Worm (Caenorhabditis elegans) whole organism, dauer: ENCODE results near the gene sel-2.

Experiments used
- unc-62 ChIP-seq: sonication (generic microtip); optimal IDR thresholded peaks from 2 replicates; lab custom pipeline; 2017; ENCODE audit warnings: missing biosample characterization, missing genetic modification reagents, missing genetic modification characterization

sel-2 gene

ce11 chrIII:4626148-4626922, 14.2 kb upstream of the sel-2 start:
- no peak for TF ChIP-seq unc-62

DNA sequence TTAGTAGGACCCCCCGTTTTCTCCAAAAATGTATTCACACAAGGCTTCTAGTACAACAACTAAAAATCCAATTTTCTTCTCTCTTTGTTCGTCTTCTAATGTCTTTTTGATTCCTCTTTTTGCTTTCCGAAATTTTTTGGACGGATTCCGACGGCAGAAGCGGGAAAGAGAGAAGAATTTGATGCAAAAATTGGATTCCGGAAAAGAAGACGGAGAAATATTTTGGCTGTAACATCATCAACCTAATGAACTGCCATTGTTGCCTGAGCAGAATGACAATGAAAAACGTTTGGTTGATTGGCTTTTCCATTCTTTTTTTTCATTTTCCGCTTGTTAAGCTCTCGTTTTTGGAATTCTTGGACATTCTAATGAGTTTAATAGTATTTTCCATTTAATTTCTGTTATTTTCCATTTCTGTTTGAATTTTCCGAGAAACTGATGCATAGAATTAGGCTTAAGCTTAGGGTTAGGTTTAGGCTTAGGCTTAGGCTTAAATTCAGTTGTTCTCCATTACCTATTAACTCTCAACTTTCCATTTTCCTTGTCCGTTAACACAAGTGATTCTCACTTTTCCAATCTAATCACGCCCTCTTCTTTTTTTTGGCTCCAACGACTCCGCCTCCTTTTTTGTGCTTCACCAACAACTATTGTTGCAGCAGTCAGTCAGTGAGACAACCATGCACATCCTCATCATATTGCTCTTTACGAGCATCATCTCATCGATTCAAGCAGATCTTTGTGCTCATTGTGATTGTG, 10.4 kb upstream of the sel-2 start, which contains the start of gene lron-5:
Gene lron-5, plus strand, starts transcription at position 655 of the 756 bp plus-strand sequence.
- TF ChIP-seq unc-62: no peak

DNA sequence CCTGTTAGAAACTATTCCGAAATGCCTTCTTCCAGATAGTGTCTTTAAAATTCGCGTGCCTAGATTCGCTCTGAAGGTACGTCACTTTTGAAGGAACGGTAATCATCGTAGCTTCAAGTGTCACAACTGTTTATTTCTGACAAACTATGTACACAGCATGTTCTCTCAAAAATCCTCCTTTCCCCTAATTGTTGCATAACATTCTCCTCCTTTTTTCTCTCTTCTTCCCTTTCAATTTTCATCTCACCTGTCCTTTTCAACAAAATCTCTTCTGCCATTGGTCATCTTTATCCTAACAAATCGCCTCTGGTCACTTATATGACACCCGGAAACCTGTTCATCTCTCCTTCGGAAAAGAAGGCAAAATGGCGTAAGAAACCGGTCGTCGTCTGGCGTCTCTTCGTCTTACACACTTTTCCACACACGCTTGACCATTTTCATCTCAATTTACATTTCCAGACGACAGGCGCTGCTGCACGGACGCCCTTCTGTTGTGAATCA, 3.9 kb upstream of the sel-2 start, which contains the start of gene lips-3:
Gene lips-3, plus strand, starts transcription at position 458 of the 501 bp plus-strand sequence.
- TF ChIP-seq unc-62: no peak

DNA sequence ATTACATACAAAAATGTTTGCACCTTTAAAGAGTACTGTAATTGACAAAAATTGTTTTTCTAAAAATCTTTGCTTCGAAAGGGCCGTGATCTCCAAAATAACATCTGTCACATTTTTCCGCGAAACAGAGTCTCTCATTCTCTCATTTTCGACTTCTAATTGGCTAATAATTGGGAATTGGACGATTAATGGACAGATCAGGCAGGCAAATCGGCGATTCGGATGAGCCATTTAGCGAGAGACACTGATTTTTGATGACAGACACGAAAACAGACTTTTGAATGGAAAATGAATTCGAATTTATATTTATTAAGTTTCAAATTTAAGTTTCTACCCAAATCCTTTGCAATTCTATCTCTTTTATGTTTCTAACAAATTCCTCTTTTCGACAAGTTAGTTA, 8.3 kb downstream of the sel-2 start:
- no peak for TF ChIP-seq unc-62

- no peak for TF ChIP-seq unc-62
Observed at ce11 chrIII:4601286-4601685, 10.9 kb downstream of the sel-2 start.

DNA sequence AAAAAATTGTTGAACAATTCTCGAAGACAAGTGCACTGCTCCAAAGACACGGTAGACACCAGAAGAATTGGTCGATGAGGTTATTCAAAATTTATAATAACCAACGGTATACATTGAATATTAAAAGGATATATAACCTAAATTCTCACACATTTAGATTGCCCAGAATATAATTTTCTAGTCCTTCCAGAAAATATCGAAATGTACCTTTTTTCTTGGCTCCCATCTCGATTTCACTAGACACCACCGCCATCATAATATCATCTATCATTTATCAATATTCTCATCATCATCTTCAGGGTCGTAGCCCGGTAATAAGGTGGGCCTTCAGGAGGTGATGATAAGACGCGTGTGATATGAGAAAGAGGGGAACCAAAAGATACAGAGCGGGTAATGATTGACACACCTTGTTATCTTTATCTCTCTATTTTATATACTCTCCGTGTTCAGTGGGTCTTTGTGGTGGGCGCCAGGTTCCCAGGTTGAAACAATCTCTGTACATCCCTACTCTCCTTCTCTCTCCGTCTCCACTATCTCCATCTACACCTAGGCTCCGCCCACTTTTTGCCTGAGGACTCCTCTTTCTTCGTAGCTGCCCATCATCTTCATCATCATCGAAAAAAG, 11.9 kb downstream of the sel-2 start, which contains the start of gene mab-21:
Gene mab-21, plus strand, starts transcription at position 615 of the 624 bp plus-strand sequence.
- TF ChIP-seq unc-62: no peak

DNA sequence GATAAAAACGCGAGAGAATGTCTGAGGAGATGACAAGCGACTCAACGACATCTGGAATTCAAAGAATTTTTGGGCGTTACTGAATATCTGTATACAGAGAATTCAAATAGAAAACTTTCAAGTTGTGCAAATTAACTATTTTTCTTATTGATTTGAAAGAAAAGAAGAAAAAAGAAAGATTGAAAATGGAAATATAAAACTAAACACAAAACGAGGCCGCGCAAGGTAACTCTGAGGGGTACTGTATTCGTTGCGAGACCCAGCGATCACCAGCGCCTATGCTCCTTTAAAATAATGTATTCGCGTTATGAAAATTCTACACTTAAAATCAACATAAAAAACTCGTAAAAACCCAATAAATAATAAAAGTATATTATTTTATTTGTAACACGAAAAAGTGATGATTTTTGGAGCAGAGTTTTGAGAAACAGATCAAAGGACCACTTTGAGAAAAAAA, 16.4 kb downstream of the sel-2 start, which contains the start of gene asb-1:
Gene asb-1, minus strand, starts transcription at position 51 of the 457 bp plus-strand sequence.
- TF ChIP-seq unc-62: no peak

ce11 chrIII:4594762-4595523, 17.2 kb downstream of the sel-2 start:
- TF ChIP-seq unc-62: no peak

- TF ChIP-seq unc-62: no peak
Observed at ce11 chrIII:4594324-4594723, 17.9 kb downstream of the sel-2 start, which contains the start of gene apc-11. Gene apc-11, minus strand, starts transcription at chrIII:4594424.

- no peak for TF ChIP-seq unc-62
Observed at ce11 chrIII:4593098-4593697, 19.0 kb downstream of the sel-2 start, which contains the start of gene erh-2. Gene erh-2, plus strand, starts transcription at chrIII:4593231.

ce11 chrIII:4587177-4587576, 25.0 kb downstream of the sel-2 start, which contains the start of the genes F35G12.7 and smc-4:
Gene F35G12.7, minus strand, starts transcription at chrIII:4587330.
Gene smc-4, plus strand, starts transcription at chrIII:4587501.
- no peak for TF ChIP-seq unc-62

- TF ChIP-seq unc-62: no peak
Observed at ce11 chrIII:4584068-4584566, 28.1 kb downstream of the sel-2 start, which contains the start of gene F35G12.5. Gene F35G12.5, plus strand, starts transcription at chrIII:4584118.

DNA sequence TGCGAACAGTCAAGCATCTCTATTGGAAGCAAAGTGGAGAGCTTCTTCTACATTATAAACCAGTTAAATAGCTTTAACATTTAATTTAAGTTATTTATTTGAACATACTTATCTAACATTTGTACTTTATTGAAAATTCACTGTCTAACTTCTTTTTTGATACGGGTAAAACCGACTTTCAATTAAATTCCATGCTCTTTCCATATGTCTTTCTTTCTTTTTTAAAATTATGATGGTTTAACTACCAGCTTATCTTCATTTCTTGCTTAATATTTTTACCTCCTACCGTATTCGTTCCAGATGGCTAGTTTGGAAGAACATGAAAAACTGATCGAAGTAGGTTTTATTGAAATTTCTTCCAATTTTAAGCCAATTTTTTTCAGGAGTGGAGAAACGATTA, 30.7 kb downstream of the sel-2 start, which contains the start of gene F35G12.12:
Gene F35G12.12, plus strand, starts transcription at position 301 of the 400 bp plus-strand sequence.
- TF ChIP-seq unc-62: no peak

- no peak for TF ChIP-seq unc-62
Observed at ce11 chrIII:4578385-4578903, 33.7 kb downstream of the sel-2 start, which contains the start of the genes sel-5 and wdr-48. Gene sel-5, minus strand, starts transcription at chrIII:4578437. Gene wdr-48, plus strand, starts transcription at chrIII:4578853.
